Worm (Caenorhabditis elegans) whole organism, early embryonic: ENCODE measurements around the gene T21C12.8.

Experiments used
- B0310.2 ChIP-seq: sonication (generic microtip); optimal IDR thresholded peaks from 2 replicates; lab custom pipeline; 2016; ENCODE audit warnings: mild to moderate bottlenecking, missing genetic modification characterization, missing compliant biosample characterization
- ama-1 ChIP-seq: fragments of 150-350 bp; optimal IDR thresholded peaks from 2 replicates; lab custom pipeline; 2014
- flt-1 ChIP-seq: fragments of 200-800 bp; sonication (Bioruptor generic); IDR thresholded peaks from 2 replicates; pipeline ENCODE4 v1.3.6; 2022; ENCODE audit warnings: missing genetic modification characterization, missing compliant biosample characterization

- TF ChIP-seq ama-1 (lab: Kevin White, UChicago) = no peak
- TF ChIP-seq B0310.2 (tag; lab: Kevin White, UChicago) = no peak
- TF ChIP-seq flt-1 (GFP tag; lab: Robert Waterston, UW) = no peak
Observed at ce11 chrIII:10506699-10507248, 46.1 kb downstream of the T21C12.8 start, which contains the start of the genes sip-1 and sly-1.
